Worm (Caenorhabditis elegans) whole organism, L1 larva: ENCODE results near the gene F41E6.1.

ENCODE experiments used
- C04F5.9 ChIP-seq: sonication (generic microtip); optimal IDR thresholded peaks from 2 replicates; lab custom pipeline; 2016; ENCODE audit warnings: missing genetic modification characterization, missing compliant biosample characterization
- Y116A8C.19 ChIP-seq: sonication (generic microtip); optimal IDR thresholded peaks from 2 replicates; lab custom pipeline; 2016; ENCODE audit warnings: missing compliant biosample characterization, missing genetic modification characterization, borderline replicate concordance
- ceh-8 ChIP-seq: fragments of 200-800 bp; sonication (Bioruptor generic); optimal IDR thresholded peaks from 2 replicates; lab custom pipeline; 2018; ENCODE audit warnings: mild to moderate bottlenecking, missing genetic modification characterization, moderate library complexity, missing compliant biosample characterization
- ces-1 ChIP-seq: fragments of 150-350 bp; optimal IDR thresholded peaks from 2 replicates; lab custom pipeline; 2014; ENCODE audit warnings: missing biosample characterization, missing genetic modification reagents, missing genetic modification characterization
- dpl-1 ChIP-seq, 3 experiments: fragments of 150-350 bp in 2 of 3; sonication (generic microtip) in 1 of 3; optimal IDR thresholded peaks; 2 replicates each; lab custom pipeline; 2014 to 2017; ENCODE audit warnings: missing biosample characterization in 3 of 3, missing genetic modification characterization in 3 of 3, missing genetic modification reagents in 3 of 3
- efl-1 ChIP-seq, 4 experiments: fragments of 150-350 bp; optimal IDR thresholded peaks in 3 of 4; peaks in 1 of 4; 1 replicate in 1 of 4; 2 replicates in 3 of 4; lab custom pipeline; 2014; ENCODE audit warnings: missing biosample characterization in 2 of 4, missing genetic modification characterization in 2 of 4, missing genetic modification reagents in 2 of 4
- elt-3 ChIP-seq, 6 experiments: fragments of 150-350 bp in 1 of 6; sonication (generic microtip); optimal IDR thresholded peaks; 2 replicates each; lab custom pipeline; 2017 to 2018; ENCODE audit warnings: missing biosample characterization in 6 of 6, missing genetic modification characterization in 6 of 6, inconsistent platforms in 1 of 6
- fkh-10 ChIP-seq: sonication (generic microtip); optimal IDR thresholded peaks from 2 replicates; lab custom pipeline; 2017; ENCODE audit warnings: missing biosample characterization, missing genetic modification reagents, missing genetic modification characterization
- grh-1 ChIP-seq: fragments of 200-800 bp; sonication (Bioruptor generic); IDR thresholded peaks from 2 replicates; pipeline ENCODE4 v1.3.6; 2022; ENCODE audit warnings: missing genetic modification reagents, missing genetic modification characterization, missing compliant biosample characterization
- hlh-4 ChIP-seq: sonication (generic microtip); optimal IDR thresholded peaks from 2 replicates; lab custom pipeline; 2016; ENCODE audit warnings: mild to moderate bottlenecking, missing genetic modification characterization, missing compliant biosample characterization
- irx-1 ChIP-seq: sonication (generic microtip); optimal IDR thresholded peaks from 2 replicates; lab custom pipeline; 2016; ENCODE audit warnings: missing genetic modification characterization, missing compliant biosample characterization
- isw-1 ChIP-seq: fragments of 200-800 bp; sonication (Bioruptor generic); IDR thresholded peaks from 2 replicates; pipeline ENCODE4 v1.3.6; 2022; ENCODE audit warnings: missing genetic modification characterization, missing compliant biosample characterization
- jun-1 ChIP-seq: fragments of 150-350 bp; optimal IDR thresholded peaks from 2 replicates; lab custom pipeline; 2014; ENCODE audit warnings: missing biosample characterization, missing genetic modification reagents, missing genetic modification characterization
- lin-13 ChIP-seq: fragments of 150-350 bp; optimal IDR thresholded peaks from 2 replicates; lab custom pipeline; 2014; ENCODE audit warnings: missing biosample characterization, missing genetic modification reagents, missing genetic modification characterization
- lin-14 ChIP-seq: fragments of 200-800 bp; sonication (Bioruptor generic); optimal IDR thresholded peaks from 2 replicates; lab custom pipeline; 2018; ENCODE audit warnings: mild to moderate bottlenecking, missing genetic modification characterization, moderate library complexity, missing compliant biosample characterization
- lin-15B ChIP-seq: fragments of 150-350 bp; sonication (generic microtip); optimal IDR thresholded peaks from 3 replicates; lab custom pipeline; 2014; ENCODE audit warnings: missing biosample characterization, missing genetic modification characterization
- lin-35 ChIP-seq, 2 experiments: fragments of 150-350 bp; optimal IDR thresholded peaks; 2 replicates each; lab custom pipeline; 2014; ENCODE audit warnings: missing biosample characterization in 2 of 2, missing genetic modification characterization in 2 of 2, missing genetic modification reagents in 2 of 2
- lir-3 ChIP-seq: sonication (generic microtip); optimal IDR thresholded peaks from 2 replicates; lab custom pipeline; 2016; ENCODE audit warnings: mild to moderate bottlenecking, missing genetic modification characterization, moderate library complexity, missing compliant biosample characterization; ENCODE audit not compliant: poor library complexity
- mep-1 ChIP-seq: fragments of 150-350 bp; optimal IDR thresholded peaks from 2 replicates; lab custom pipeline; 2014; ENCODE audit warnings: missing biosample characterization, missing genetic modification characterization
- nhr-11 ChIP-seq: fragments of 150-350 bp; optimal IDR thresholded peaks from 2 replicates; lab custom pipeline; 2014; ENCODE audit warnings: missing biosample characterization, missing genetic modification characterization
- nhr-12 ChIP-seq: sonication (generic microtip); optimal IDR thresholded peaks from 2 replicates; lab custom pipeline; 2017; ENCODE audit warnings: missing biosample characterization, missing genetic modification characterization
- nhr-237 ChIP-seq: fragments of 150-350 bp; optimal IDR thresholded peaks from 2 replicates; lab custom pipeline; 2014; ENCODE audit warnings: missing biosample characterization, missing genetic modification characterization
- nhr-28 ChIP-seq: fragments of 150-350 bp; optimal IDR thresholded peaks from 2 replicates; lab custom pipeline; 2014; ENCODE audit warnings: missing biosample characterization, missing genetic modification characterization
- nhr-71 ChIP-seq: sonication (generic microtip); optimal IDR thresholded peaks from 2 replicates; lab custom pipeline; 2016; ENCODE audit warnings: mild to moderate bottlenecking, missing genetic modification characterization, moderate library complexity, missing compliant biosample characterization
- nhr-77 ChIP-seq: fragments of 150-350 bp; optimal IDR thresholded peaks from 2 replicates; lab custom pipeline; 2014; ENCODE audit warnings: missing biosample characterization, missing genetic modification characterization
- nhr-85 ChIP-seq: sonication (generic microtip); peaks from one replicate; lab custom pipeline; 2016; ENCODE audit warnings: missing genetic modification characterization, inconsistent platforms, missing compliant biosample characterization
- pag-3 ChIP-seq: sonication (generic microtip); optimal IDR thresholded peaks from 2 replicates; lab custom pipeline; 2017; ENCODE audit warnings: missing genetic modification characterization, mild to moderate bottlenecking, missing compliant biosample characterization, antibody characterized with exemption, borderline replicate concordance; ENCODE audit not compliant: insufficient read depth
- pax-3 ChIP-seq: fragments of 200-800 bp; sonication (Bioruptor generic); optimal IDR thresholded peaks from 2 replicates; lab custom pipeline; 2018; ENCODE audit warnings: mild to moderate bottlenecking, missing genetic modification characterization, moderate library complexity, missing compliant biosample characterization
- rnt-1 ChIP-seq: sonication (generic microtip); optimal IDR thresholded peaks from 2 replicates; lab custom pipeline; 2016; ENCODE audit warnings: mild to moderate bottlenecking, missing genetic modification characterization, moderate library complexity, missing compliant biosample characterization
- snu-23 ChIP-seq: sonication (generic microtip); optimal IDR thresholded peaks from 2 replicates; lab custom pipeline; 2016; ENCODE audit warnings: missing genetic modification characterization, missing compliant biosample characterization
- sup-37 ChIP-seq: fragments of 200-800 bp; sonication (Bioruptor generic); optimal IDR thresholded peaks from 2 replicates; lab custom pipeline; 2018; ENCODE audit warnings: mild to moderate bottlenecking, missing genetic modification characterization, missing compliant biosample characterization
- tbx-2 ChIP-seq: sonication (generic microtip); optimal IDR thresholded peaks from 2 replicates; lab custom pipeline; 2016; ENCODE audit warnings: missing genetic modification characterization, missing compliant biosample characterization
- tlp-1 ChIP-seq: fragments of 150-350 bp; optimal IDR thresholded peaks from 2 replicates; lab custom pipeline; 2014; ENCODE audit warnings: missing biosample characterization, missing genetic modification characterization
- unc-130 ChIP-seq: fragments of 150-350 bp; optimal IDR thresholded peaks from 2 replicates; lab custom pipeline; 2017; ENCODE audit warnings: missing biosample characterization, missing genetic modification characterization, inconsistent platforms
- unc-98 ChIP-seq: fragments of 200-800 bp; sonication (Bioruptor generic); IDR thresholded peaks from 2 replicates; pipeline ENCODE4 v1.3.6; 2022; ENCODE audit warnings: missing genetic modification characterization, missing compliant biosample characterization
- xbp-1 ChIP-seq: sonication (generic microtip); optimal IDR thresholded peaks from 2 replicates; lab custom pipeline; 2016; ENCODE audit warnings: missing genetic modification characterization, missing compliant biosample characterization
- zag-1 ChIP-seq: fragments of 150-350 bp; optimal IDR thresholded peaks from 2 replicates; lab custom pipeline; 2014; ENCODE audit warnings: missing biosample characterization, missing genetic modification characterization
- ztf-11 ChIP-seq, 2 experiments: sonication (generic microtip); optimal IDR thresholded peaks; 2 replicates each; lab custom pipeline; 2016 to 2017; ENCODE audit warnings: missing genetic modification characterization in 2 of 2, missing biosample characterization in 1 of 2, missing compliant biosample characterization in 1 of 2

Gene F41E6.1

DNA sequence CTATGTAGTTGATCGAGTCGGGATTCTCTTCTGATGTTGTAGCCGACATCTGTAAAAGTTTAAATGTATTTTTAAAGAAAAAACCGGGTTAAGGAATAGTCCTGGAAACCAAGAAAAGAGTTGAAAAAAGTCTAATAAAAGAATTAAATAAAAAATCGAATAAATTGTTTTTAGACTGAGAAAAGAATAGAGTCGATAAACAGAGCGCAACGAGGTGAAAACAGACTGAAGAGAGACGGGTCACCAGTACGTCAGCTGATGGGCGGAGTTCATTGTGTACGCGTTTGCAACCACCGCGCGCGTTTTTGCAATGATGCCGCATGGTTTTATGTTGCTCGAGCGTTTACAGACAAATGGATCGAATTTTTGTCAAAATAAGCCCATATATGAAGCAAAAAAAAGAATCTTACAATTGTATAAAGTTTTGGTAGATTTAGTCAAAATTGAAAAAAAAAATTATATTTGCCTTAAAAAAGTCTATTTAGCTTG lies 8.9 kb downstream of the F41E6.1 start, which contains the start of gene atg-18 (continued):
- TF ChIP-seq xbp-1 (tag; lab: Kevin White, UChicago): peak; percentile 70
- peak; percentile 93 for TF ChIP-seq nhr-85
- no peak for TF ChIP-seq nhr-237 (tag; lab: Kevin White, UChicago)
- TF ChIP-seq lin-14 (GFP tag; lab: Kevin White, UChicago): peak; percentile 87
- peak; percentile 11 for TF ChIP-seq C04F5.9 (tag; lab: Kevin White, UChicago)
- TF ChIP-seq irx-1: peak; percentile 16
- peak; percentile 58 for TF ChIP-seq unc-130
- TF ChIP-seq isw-1 (GFP tag; lab: Robert Waterston, UW): peak; percentile 24
- TF ChIP-seq jun-1 (tag; lab: Kevin White, UChicago): no peak
- peak; percentile 59 for TF ChIP-seq grh-1
- TF ChIP-seq nhr-12: no peak
- TF ChIP-seq mep-1: peak; percentile 46
- TF ChIP-seq ceh-8: no peak
- TF ChIP-seq efl-1 (optimal IDR thresholded peaks at IDR 0.05; lab: Kevin White, UChicago): peak; percentile 59 to 60
- peak; percentile 44 to 96 for TF ChIP-seq efl-1 (GFP tag; optimal IDR thresholded peaks at IDR 0.05 in 1 of 2; lab: Kevin White, UChicago)
- peak; percentile 28 for TF ChIP-seq lin-15B (tag; lab: Kevin White, UChicago)
- peak; percentile 85 for TF ChIP-seq rnt-1 (tag; lab: Kevin White, UChicago)
- no peak for TF ChIP-seq ces-1
- TF ChIP-seq zag-1 (tag; lab: Kevin White, UChicago): no peak

DNA sequence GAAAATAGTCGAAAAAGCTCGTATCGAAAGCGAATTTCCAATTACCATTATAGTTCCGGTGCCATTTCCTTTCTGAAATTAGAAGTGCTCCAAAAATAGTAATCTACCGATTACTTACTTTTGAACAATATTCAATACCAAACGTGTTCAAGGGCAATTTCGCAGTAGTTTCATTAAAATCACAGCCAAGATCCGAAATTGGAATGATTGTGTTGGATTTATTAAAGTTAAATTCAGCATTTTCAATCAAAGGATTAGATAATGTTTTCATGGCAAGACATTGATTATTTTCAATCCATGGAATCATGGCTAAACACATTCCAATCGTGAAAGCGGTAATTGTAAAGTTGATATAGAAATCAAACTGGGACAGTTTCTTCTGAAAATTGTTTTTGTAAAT lies 10.4 kb downstream of the F41E6.1 start:
- TF ChIP-seq isw-1 (GFP tag; lab: Robert Waterston, UW) (no peak), ztf-11 (tag; optimal IDR thresholded peaks at IDR 0.05; lab: Kevin White, UChicago) (no peak), lin-15B (tag; lab: Kevin White, UChicago) (no peak), nhr-77 (tag; lab: Kevin White, UChicago) (no peak), snu-23 (no peak), elt-3 (tag; optimal IDR thresholded peaks at IDR 0.05; lab: Kevin White, UChicago) (no peak), irx-1 (no peak), nhr-71 (tag; lab: Kevin White, UChicago) (no peak), lin-35 (GFP tag; optimal IDR thresholded peaks at IDR 0.05; lab: Kevin White, UChicago) (no peak), dpl-1 (GFP tag; optimal IDR thresholded peaks at IDR 0.05; lab: Kevin White, UChicago) (no peak), nhr-28 (no peak)

- TF ChIP-seq nhr-11 (tag; lab: Kevin White, UChicago) (no peak), Y116A8C.19 (tag; lab: Kevin White, UChicago) (no peak)
- TF ChIP-seq, all 84 proteins: peak for 0
Observed at ce11 chrV:8635575-8635974, 13.2 kb downstream of the F41E6.1 start, which contains the start of gene oac-29. TSS of gene oac-29 (minus strand) at chrV:8635675.

DNA sequence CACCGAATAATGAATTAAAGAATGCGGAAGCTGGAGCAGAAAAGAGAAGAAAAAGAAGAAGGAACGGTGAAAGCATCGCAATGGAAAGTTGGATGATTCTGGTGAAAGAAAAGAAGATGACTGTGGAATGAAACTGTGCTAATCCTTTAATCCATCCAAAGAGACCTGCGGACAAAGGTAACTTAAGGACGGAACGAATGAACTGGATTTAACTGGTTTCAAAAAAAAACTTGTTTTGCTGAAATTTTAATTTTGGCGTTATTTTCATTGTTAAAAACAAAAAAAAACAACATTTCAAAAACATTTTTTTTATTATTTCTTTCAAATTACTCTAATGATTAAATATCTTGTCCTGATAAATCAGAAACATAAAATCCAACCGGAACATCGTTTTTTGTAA lies 14.5 kb downstream of the F41E6.1 start, which contains the start of gene grl-12:
TSS of gene grl-12 (minus strand) at position 101 of the 400 bp plus-strand sequence.
- no peak for TF ChIP-seq unc-130
- TF ChIP-seq tbx-2 (tag; lab: Kevin White, UChicago): no peak

ce11 chrV:8637666-8638271 lies 15.4 kb downstream of the F41E6.1 start, which contains the start of the genes F28A12.10 and acd-4:
TSS of gene F28A12.10 (minus strand) at chrV:8637766.
TSS of gene acd-4 (plus strand) at chrV:8638221.
- TF ChIP-seq nhr-28 (no peak), unc-98 (no peak), ztf-11 (tag; optimal IDR thresholded peaks at IDR 0.05; lab: Kevin White, UChicago) (no peak), isw-1 (GFP tag; lab: Robert Waterston, UW) (no peak), lin-13 (GFP tag; lab: Kevin White, UChicago) (no peak), lir-3 (tag; lab: Kevin White, UChicago) (no peak), pag-3 (tag; lab: Kevin White, UChicago) (no peak), hlh-4 (tag; lab: Kevin White, UChicago) (no peak), xbp-1 (tag; lab: Kevin White, UChicago) (no peak), fkh-10 (GFP tag; lab: Kevin White, UChicago) (no peak), pax-3 (tag; lab: Kevin White, UChicago) (no peak), sup-37 (no peak), tlp-1 (no peak)
